Worm (Caenorhabditis elegans): ENCODE results near the gene clec-84.

The clec-84 gene

ce11 chrIV:2819633-2820032 lies 22.6 kb upstream of the clec-84 start, which contains the start of gene Y54G2A.13:
Gene Y54G2A.13, minus strand, starts transcription at chrIV:2819733.
- TF ChIP-seq F44E2.7 (GFP tag; IDR thresholded peaks at IDR 0.05) (no peak), aly-2 (tag; optimal IDR thresholded peaks at IDR 0.05) (no peak), vab-7 (GFP tag; IDR thresholded peaks at IDR 0.05) (no peak), dmd-9 (GFP tag; IDR thresholded peaks at IDR 0.05) (no peak)

- TF ChIP-seq D1046.2 (GFP tag; IDR thresholded peaks at IDR 0.05) (no peak), F26F4.8 (GFP tag; conservative IDR thresholded peaks at IDR 0.05) (no peak), duxl-1 (tag; optimal IDR thresholded peaks at IDR 0.05; ENCODE audit: poor library complexity) (no peak), zip-11 (GFP tag; IDR thresholded peaks at IDR 0.05) (no peak), madf-9 (GFP tag; conservative IDR thresholded peaks at IDR 0.05) (no peak), daf-16 (GFP tag; optimal IDR thresholded peaks at IDR 0.05) (no peak), daf-16 (tag; optimal IDR thresholded peaks at IDR 0.05) (no peak), ztf-11 (tag; optimal IDR thresholded peaks at IDR 0.05) (no peak), nhr-77 (tag; optimal IDR thresholded peaks at IDR 0.05) (no peak), Y48G9A.11 (GFP tag; IDR thresholded peaks at IDR 0.05) (no peak), daf-19 (GFP tag; conservative IDR thresholded peaks at IDR 0.05) (no peak), ztf-7 (tag; optimal IDR thresholded peaks at IDR 0.05) (no peak), lin-39 (tag; optimal IDR thresholded peaks at IDR 0.05) (no peak), vab-7 (GFP tag; IDR thresholded peaks at IDR 0.05) (no peak), tag-97 (GFP tag; IDR thresholded peaks at IDR 0.05) (no peak), ceh-32 (tag; optimal IDR thresholded peaks at IDR 0.05; ENCODE audit: poor library complexity) (no peak), ZK337.2 (GFP tag; IDR thresholded peaks at IDR 0.05) (no peak), nhr-6 (tag; optimal IDR thresholded peaks at IDR 0.05) (no peak), hlh-11 (tag; optimal IDR thresholded peaks at IDR 0.05) (no peak)
Measured at ce11 chrIV:2820408-2820807, 21.9 kb upstream of the clec-84 start, which contains the start of gene Y54G2A.37. Gene Y54G2A.37, plus strand, starts transcription at chrIV:2820708.

ce11 chrIV:2823446-2823845 lies 18.8 kb upstream of the clec-84 start, which contains the start of gene clec-80:
Gene clec-80, plus strand, starts transcription at chrIV:2823746.
- TF ChIP-seq ces-1 (GFP tag; optimal IDR thresholded peaks at IDR 0.05) (no peak), pqm-1 (tag; optimal IDR thresholded peaks at IDR 0.05) (peak; percentile 43)

- TF ChIP-seq snpc-4 (tag; optimal IDR thresholded peaks at IDR 0.05) (peak; percentile 72), sdz-12 (GFP tag; optimal IDR thresholded peaks at IDR 0.05) (peak; percentile 56), nhr-25 (tag; optimal IDR thresholded peaks at IDR 0.05; ENCODE audit: borderline replicate concordance, insufficient read depth) (no peak), tra-1 (GFP tag; IDR thresholded peaks at IDR 0.05) (no peak), ceh-28 (tag; optimal IDR thresholded peaks at IDR 0.05) (peak; percentile 20)
Measured at ce11 chrIV:2825460-2826103, 16.7 kb upstream of the clec-84 start.

- TF ChIP-seq aha-1 (tag) (peak; percentile 84), ztf-11 (tag; optimal IDR thresholded peaks at IDR 0.05) (no peak), daf-16 (GFP tag; optimal IDR thresholded peaks at IDR 0.05) (no peak), daf-16 (tag; optimal IDR thresholded peaks at IDR 0.05) (peak; percentile 5), ama-1 (optimal IDR thresholded peaks at IDR 0.05) (no peak), Y5F2A.4 (GFP tag; optimal IDR thresholded peaks at IDR 0.05) (no peak), pqm-1 (tag; optimal IDR thresholded peaks at IDR 0.05) (peak; percentile 70), nhr-28 (tag; optimal IDR thresholded peaks at IDR 0.05) (peak; percentile 5)
Measured at ce11 chrIV:2826335-2826734, 15.9 kb upstream of the clec-84 start.

Measured in whole organism, L4 larva.